Fruit fly (Drosophila melanogaster): ENCODE results near the gene Tengl2.

Tengl2 gene

dm6 chr2L:2212478-2212877 lies 26.7 kb downstream of the Tengl2 start, which contains the start of gene CG15385:
Gene CG15385 (minus strand): TSS chr2L:2212571.
- TF ChIP-seq row (GFP tag; IDR thresholded peaks at IDR 0.05), result peak; percentile 49; the same call in 2 of the 3 replicates
- TF ChIP-seq MESR4 (GFP tag; optimal IDR thresholded peaks at IDR 0.05), result peak; percentile 11
- TF ChIP-seq seq (GFP tag; IDR thresholded peaks at IDR 0.05), result no peak
- no peak for TF ChIP-seq stwl (tag; optimal IDR thresholded peaks at IDR 0.05)
- peak; percentile 3 for TF ChIP-seq CG18599 (GFP tag; optimal IDR thresholded peaks at IDR 0.05)
- no peak for TF ChIP-seq gcm (GFP tag; optimal IDR thresholded peaks at IDR 0.05)
- TF ChIP-seq Awh (GFP tag; IDR thresholded peaks at IDR 0.05), result no peak
- TF ChIP-seq btn (GFP tag; optimal IDR thresholded peaks at IDR 0.05), result no peak
- TF ChIP-seq CG7963 (GFP tag; IDR thresholded peaks at IDR 0.05; ENCODE audit: partially characterized antibody), result no peak
- TF ChIP-seq Blimp-1 (GFP tag; optimal IDR thresholded peaks at IDR 0.05), result no peak
- peak; percentile 70 for TF ChIP-seq Med (GFP tag)
- TF ChIP-seq CG2129 (GFP tag; IDR thresholded peaks at IDR 0.05; ENCODE audit: partially characterized antibody), result no peak
- no peak for TF ChIP-seq Mad (GFP tag; optimal IDR thresholded peaks at IDR 0.05)
- peak; percentile 96 for TF ChIP-seq ewg (GFP tag; optimal IDR thresholded peaks at IDR 0.05)
- peak in 1 of 2 experiments; percentile 68 for TF ChIP-seq crp (GFP tag; optimal IDR thresholded peaks at IDR 0.05)
- TF ChIP-seq sr (GFP tag; IDR thresholded peaks at IDR 0.05), result no peak
- TF ChIP-seq CG7786 (GFP tag; optimal IDR thresholded peaks at IDR 0.05), result no peak
- no peak for TF ChIP-seq CG12219 (GFP tag; optimal IDR thresholded peaks at IDR 0.05)

dm6 chr2L:2209002-2209401 lies 30.2 kb downstream of the Tengl2 start, which contains the start of gene CG33124:
Gene CG33124 (minus strand): TSS chr2L:2209102.
- TF ChIP-seq CG2678 (tag; optimal IDR thresholded peaks at IDR 0.05) (peak; percentile 28), H2.0 (GFP tag; IDR thresholded peaks at IDR 0.05) (no peak), CG13296 (GFP tag; optimal IDR thresholded peaks at IDR 0.05) (peak; percentile 3), Med (GFP tag) (peak; percentile 7)

- no peak for TF ChIP-seq maf-S (GFP tag; optimal IDR thresholded peaks at IDR 0.05)
- no peak for TF ChIP-seq Hr51 (GFP tag; optimal IDR thresholded peaks at IDR 0.05)
- peak; percentile 62 for TF ChIP-seq sens (GFP tag)
Measured at dm6 chr2L:2206066-2206465, 33.1 kb downstream of the Tengl2 start, which contains the start of gene CG31668. Gene CG31668 (minus strand): TSS chr2L:2206166.

dm6 chr2L:2202853-2203717 lies 36.1 kb downstream of the Tengl2 start:
- TF ChIP-seq Rx (GFP tag; IDR thresholded peaks at IDR 0.05), result no peak
- peak; percentile 97 for TF ChIP-seq CG31224 (GFP tag; IDR thresholded peaks at IDR 0.05)
- TF ChIP-seq run (tag; optimal IDR thresholded peaks at IDR 0.05), result peak; percentile 13
- TF ChIP-seq CG2199 (GFP tag; IDR thresholded peaks at IDR 0.05), result peak; percentile 85; the same call in 2 of the 3 replicates
- TF ChIP-seq CG4730 (GFP tag; IDR thresholded peaks at IDR 0.05), result no peak
- peak; percentile 64 for TF ChIP-seq Opbp (GFP tag; IDR thresholded peaks at IDR 0.05; ENCODE audit: partially characterized antibody)
- TF ChIP-seq C15 (GFP tag; IDR thresholded peaks at IDR 0.05), result no peak
- peak; percentile 28 for TF ChIP-seq psq (GFP tag; optimal IDR thresholded peaks at IDR 0.05)
- peak; percentile 1 for TF ChIP-seq btn (GFP tag; optimal IDR thresholded peaks at IDR 0.05)
- no peak for TF ChIP-seq jing (GFP tag; optimal IDR thresholded peaks at IDR 0.05)
- peak; percentile 88 for TF ChIP-seq abd-A (tag; optimal IDR thresholded peaks at IDR 0.05)
- TF ChIP-seq chinmo (GFP tag; IDR thresholded peaks at IDR 0.05; ENCODE audit: partially characterized antibody), result peak; percentile 94
- peak; percentile 22; the same call in 1 of the 2 replicates for TF ChIP-seq MBD-R2 (GFP tag; IDR thresholded peaks at IDR 0.05)
- TF ChIP-seq ind (GFP tag; optimal IDR thresholded peaks at IDR 0.05), result no peak
- peak; percentile 20 for TF ChIP-seq CG15601 (tag; optimal IDR thresholded peaks at IDR 0.05)
- no peak for TF ChIP-seq pan (optimal IDR thresholded peaks at IDR 0.05)
- TF ChIP-seq pan (GFP tag; optimal IDR thresholded peaks at IDR 0.05 in 1 of 2, IDR thresholded peaks at IDR 0.05 in 1 of 2), result peak in 1 of 2 experiments; percentile 21
- peak; percentile 11; the same call in 1 of the 2 replicates for TF ChIP-seq HLH3B (GFP tag; IDR thresholded peaks at IDR 0.05)
- 0 out of 2 replicates have a peak, but pooled peaks have one; percentile 40 for TF ChIP-seq nerfin-2 (GFP tag; IDR thresholded peaks at IDR 0.05; ENCODE audit: partially characterized antibody)
- TF ChIP-seq gce (GFP tag; IDR thresholded peaks at IDR 0.05), result peak; percentile 22; the same call in 1 of the 3 replicates
- TF ChIP-seq CG3726 (GFP tag; IDR thresholded peaks at IDR 0.05), result no peak
- TF ChIP-seq stwl (tag; optimal IDR thresholded peaks at IDR 0.05), result no peak
